Worm (Caenorhabditis elegans): ENCODE results near the gene srap-1.

ce11 chrII:11153800-11154199, 49.2 kb upstream of the srap-1 start:
- TF ChIP-seq ceh-36 (tag; optimal IDR thresholded peaks at IDR 0.05) (no peak), sea-1 (GFP tag; conservative IDR thresholded peaks at IDR 0.05) (no peak), ceh-13 (GFP tag; optimal IDR thresholded peaks at IDR 0.05) (no peak), hnd-1 (tag; optimal IDR thresholded peaks at IDR 0.05) (no peak), aly-1 (tag; optimal IDR thresholded peaks at IDR 0.05) (no peak)

Measured in whole organism, early embryonic.